Worm (Caenorhabditis elegans): Measurements from ENCODE around the gene B0244.5.

Gene B0244.5

DNA sequence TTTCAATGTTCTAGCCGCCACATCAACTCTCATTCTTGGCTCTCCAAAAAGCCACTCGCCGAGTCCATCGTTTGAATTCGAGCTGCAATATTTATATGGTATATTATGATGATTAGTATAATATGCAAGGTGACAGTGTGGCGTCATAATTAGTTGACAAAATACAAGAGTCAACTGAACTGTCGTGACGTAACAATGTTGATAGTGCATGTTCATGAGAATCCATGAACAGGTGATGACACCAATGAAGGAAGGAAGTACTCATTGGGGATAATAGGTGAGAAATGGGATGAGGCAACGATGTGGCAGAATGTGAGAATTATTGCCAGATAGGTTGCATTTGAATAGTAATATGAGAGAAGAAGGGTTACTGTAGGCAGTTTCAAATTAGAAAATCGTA is 50.3 kb downstream of the B0244.5 start:
- TF ChIP-seq egl-27 (tag; optimal IDR thresholded peaks at IDR 0.05) (no peak), nhr-77 (tag; optimal IDR thresholded peaks at IDR 0.05) (no peak)

All from whole organism, L3 larva.